Fruit fly (Drosophila melanogaster) whole organism, embryonic: ENCODE data around the gene Actn.

ENCODE experiments used
- Adf1 ChIP-seq: fragments of 200-800 bp; sonication (Bioruptor generic); IDR thresholded peaks from 2 replicates; pipeline ENCODE4 v1.3.6; 2022; ENCODE audit warnings: missing biosample characterization, missing genetic modification characterization
- Asciz ChIP-seq: fragments of 200-800 bp; sonication (Bioruptor generic); optimal IDR thresholded peaks from 2 replicates; lab custom pipeline; 2017; ENCODE audit warnings: missing biosample characterization, mild to moderate bottlenecking, missing genetic modification characterization, missing genetic modification reagents
- Atf3 ChIP-seq: fragments of 200-800 bp; sonication (Bioruptor generic); optimal IDR thresholded peaks from 3 replicates; lab custom pipeline; 2016; ENCODE audit warnings: missing biosample characterization, missing genetic modification characterization
- Atf6 ChIP-seq: fragments of 200-800 bp; sonication (Bioruptor generic); IDR thresholded peaks from 2 replicates; pipeline ENCODE4 v1.3.6; 2022; ENCODE audit warnings: missing biosample characterization, missing genetic modification characterization
- Bgb ChIP-seq: fragments of 200-800 bp; sonication (Bioruptor generic); IDR thresholded peaks from 2 replicates; pipeline ENCODE4 v1.3.6; 2022; ENCODE audit warnings: missing biosample characterization, missing genetic modification characterization; ENCODE audit not compliant: partially characterized antibody
- CG10565 ChIP-seq: fragments of 200-800 bp; sonication (Bioruptor generic); optimal IDR thresholded peaks from 3 replicates; lab custom pipeline; 2016; ENCODE audit warnings: missing biosample characterization, mild to moderate bottlenecking, missing genetic modification characterization
- CG10979 ChIP-seq: fragments of 200-800 bp; sonication (Bioruptor generic); optimal IDR thresholded peaks from 2 replicates; lab custom pipeline; 2018; ENCODE audit warnings: missing biosample characterization, mild to moderate bottlenecking, missing genetic modification characterization, moderate library complexity
- CG12769 ChIP-seq: fragments of 200-800 bp; sonication (Bioruptor generic); optimal IDR thresholded peaks from 2 replicates; lab custom pipeline; 2019; ENCODE audit warnings: missing biosample characterization, mild to moderate bottlenecking, missing genetic modification characterization, moderate library complexity
- CG12942 ChIP-seq: fragments of 200-800 bp; sonication (Bioruptor generic); optimal IDR thresholded peaks from 3 replicates; lab custom pipeline; 2016; ENCODE audit warnings: missing biosample characterization, missing genetic modification characterization
- CG14014 ChIP-seq: fragments of 200-800 bp; sonication (Bioruptor generic); IDR thresholded peaks from 2 replicates; pipeline ENCODE4 v1.3.6; 2022; ENCODE audit warnings: missing biosample characterization, missing genetic modification characterization
- CG17328 ChIP-seq: fragments of 200-800 bp; sonication (Bioruptor generic); IDR thresholded peaks from 2 replicates; pipeline ENCODE4 v1.3.6; 2022; ENCODE audit warnings: missing biosample characterization, missing genetic modification characterization
- CG17361 ChIP-seq: fragments of 200-800 bp; sonication (Bioruptor generic); IDR thresholded peaks from 3 replicates; pipeline ENCODE4 v1.3.6; 2022; ENCODE audit warnings: missing biosample characterization, missing genetic modification characterization
- CG18619 ChIP-seq: fragments of 200-800 bp; sonication (Bioruptor generic); optimal IDR thresholded peaks from 3 replicates; lab custom pipeline; 2017; ENCODE audit warnings: missing biosample characterization, mild to moderate bottlenecking, missing genetic modification characterization
- CG30403 ChIP-seq: fragments of 200-800 bp; sonication (Bioruptor generic); optimal IDR thresholded peaks from 3 replicates; lab custom pipeline; 2016; ENCODE audit warnings: missing biosample characterization, missing genetic modification characterization
- CG3407 ChIP-seq: fragments of 200-800 bp; sonication (Bioruptor generic); optimal IDR thresholded peaks from 2 replicates; lab custom pipeline; 2018; ENCODE audit warnings: missing biosample characterization, mild to moderate bottlenecking, missing genetic modification characterization
- CG3995 ChIP-seq: fragments of 200-800 bp; sonication (Bioruptor generic); optimal IDR thresholded peaks from 3 replicates; lab custom pipeline; 2016; ENCODE audit warnings: missing biosample characterization, missing genetic modification characterization
- CG4424 ChIP-seq: fragments of 200-800 bp; sonication (Bioruptor generic); optimal IDR thresholded peaks from 3 replicates; lab custom pipeline; 2016; ENCODE audit warnings: missing biosample characterization, missing genetic modification characterization
- CG6272 ChIP-seq: fragments of 200-800 bp; sonication (Bioruptor generic); IDR thresholded peaks from 2 replicates; pipeline ENCODE4 v1.3.6; 2022; ENCODE audit warnings: missing biosample characterization, missing genetic modification characterization
- CG7372 ChIP-seq: fragments of 200-800 bp; sonication (Bioruptor generic); IDR thresholded peaks from 2 replicates; pipeline ENCODE4 v1.3.6; 2022; ENCODE audit warnings: missing biosample characterization, missing genetic modification characterization
- CG9932 ChIP-seq: fragments of 200-800 bp; sonication (Bioruptor generic); IDR thresholded peaks from 2 replicates; pipeline ENCODE4 v1.3.6; 2022; ENCODE audit warnings: missing biosample characterization, missing genetic modification characterization
- D19B ChIP-seq: fragments of 200-800 bp; sonication (Bioruptor generic); optimal IDR thresholded peaks from 2 replicates; lab custom pipeline; 2017; ENCODE audit warnings: missing biosample characterization, mild to moderate bottlenecking, missing genetic modification characterization
- Dip2 ChIP-seq: fragments of 200-800 bp; sonication (Bioruptor generic); IDR thresholded peaks from 2 replicates; pipeline ENCODE4 v1.3.6; 2022; ENCODE audit warnings: missing biosample characterization, missing genetic modification characterization
- Doc2 ChIP-seq: fragments of 200-800 bp; sonication (Bioruptor generic); IDR thresholded peaks from 2 replicates; pipeline ENCODE4 v1.3.6; 2022; ENCODE audit warnings: missing biosample characterization, missing genetic modification characterization
- Drgx ChIP-seq: fragments of 200-800 bp; sonication (Bioruptor generic); IDR thresholded peaks from 2 replicates; pipeline ENCODE4 v1.3.6; 2022; ENCODE audit warnings: missing biosample characterization, missing genetic modification characterization
- H15 ChIP-seq: fragments of 200-800 bp; sonication (Bioruptor generic); IDR thresholded peaks from 3 replicates; pipeline ENCODE4 v1.3.6; 2022; ENCODE audit warnings: missing biosample characterization, missing genetic modification characterization
- HmgZ ChIP-seq: fragments of 200-800 bp; sonication (Bioruptor generic); optimal IDR thresholded peaks from 2 replicates; lab custom pipeline; 2018; ENCODE audit warnings: missing biosample characterization, mild to moderate bottlenecking, missing genetic modification characterization
- Hr39 ChIP-seq: fragments of >200 bp; optimal IDR thresholded peaks from 2 replicates; lab custom pipeline; 2017
- Lhr ChIP-seq: fragments of 200-800 bp; sonication (Bioruptor generic); optimal IDR thresholded peaks from 3 replicates; lab custom pipeline; 2017; ENCODE audit warnings: mild to moderate bottlenecking, missing biosample characterization, missing genetic modification reagents, missing genetic modification characterization
- Meics ChIP-seq: fragments of 200-800 bp; sonication (Bioruptor generic); optimal IDR thresholded peaks from 2 replicates; lab custom pipeline; 2017; ENCODE audit warnings: missing biosample characterization, mild to moderate bottlenecking, missing genetic modification characterization
- Myb ChIP-seq: fragments of 200-800 bp; sonication (Bioruptor generic); optimal IDR thresholded peaks from 2 replicates; lab custom pipeline; 2016; ENCODE audit warnings: missing biosample characterization, missing genetic modification characterization
- Optix ChIP-seq: fragments of 200-800 bp; sonication (Bioruptor generic); IDR thresholded peaks from 3 replicates; pipeline ENCODE4 v1.3.6; 2022; ENCODE audit warnings: missing biosample characterization, missing genetic modification characterization
- Rfx ChIP-seq: fragments of 200-800 bp; sonication (Bioruptor generic); IDR thresholded peaks from 2 replicates; pipeline ENCODE4 v1.3.6; 2022; ENCODE audit warnings: missing biosample characterization, missing genetic modification characterization
- Stat92E ChIP-seq, 3 experiments: fragments of >200 bp in 2 of 3; fragments of 200-800 bp in 1 of 3; sonication (Bioruptor generic) in 1 of 3; optimal IDR thresholded peaks; 2 replicates each; lab custom pipeline; 2017 to 2019; ENCODE audit warnings: missing biosample characterization in 3 of 3, missing genetic modification characterization in 3 of 3, mild to moderate bottlenecking in 1 of 3, moderate library complexity in 1 of 3
- az2 ChIP-seq: fragments of 200-800 bp; sonication (Bioruptor generic); optimal IDR thresholded peaks from 3 replicates; lab custom pipeline; 2016; ENCODE audit warnings: missing biosample characterization, missing genetic modification characterization
- bab2 ChIP-seq: fragments of 200-800 bp; sonication (Bioruptor generic); optimal IDR thresholded peaks from 2 replicates; lab custom pipeline; 2016; ENCODE audit warnings: missing biosample characterization, missing genetic modification characterization
- fu2 ChIP-seq: fragments of 200-800 bp; sonication (Bioruptor generic); optimal IDR thresholded peaks from 2 replicates; lab custom pipeline; 2016; ENCODE audit warnings: missing biosample characterization, missing genetic modification characterization
- gsb-n ChIP-seq: fragments of 200-800 bp; sonication (Bioruptor generic); optimal IDR thresholded peaks from 3 replicates; lab custom pipeline; 2018; ENCODE audit warnings: missing biosample characterization, mild to moderate bottlenecking, missing genetic modification characterization
- klu ChIP-seq: fragments of 200-800 bp; sonication (Bioruptor generic); IDR thresholded peaks from 2 replicates; pipeline ENCODE4 v1.3.6; 2022; ENCODE audit warnings: missing biosample characterization, missing genetic modification characterization
- luna ChIP-seq: fragments of 200-800 bp; sonication (Bioruptor generic); optimal IDR thresholded peaks from 2 replicates; lab custom pipeline; 2016; ENCODE audit warnings: missing biosample characterization, missing genetic modification characterization
- nerfin-1 ChIP-seq: fragments of 200-800 bp; sonication (Bioruptor generic); optimal IDR thresholded peaks from 3 replicates; lab custom pipeline; 2019; ENCODE audit warnings: missing biosample characterization, mild to moderate bottlenecking, missing genetic modification characterization, moderate library complexity
- nom ChIP-seq: fragments of 200-800 bp; sonication (Bioruptor generic); optimal IDR thresholded peaks from 2 replicates; lab custom pipeline; 2017; ENCODE audit warnings: missing biosample characterization, missing genetic modification characterization, mild to moderate bottlenecking, moderate library complexity, missing genetic modification reagents
- otp ChIP-seq: fragments of 200-800 bp; sonication (Bioruptor generic); IDR thresholded peaks from 3 replicates; pipeline ENCODE4, ENCODE4 v1.3.6; 2022; ENCODE audit warnings: missing biosample characterization, missing genetic modification characterization
- p53 ChIP-seq: fragments of 200-800 bp; sonication (Bioruptor generic); optimal IDR thresholded peaks from 2 replicates; lab custom pipeline; 2016; ENCODE audit warnings: missing biosample characterization, missing genetic modification characterization
- sc ChIP-seq, 3 experiments: fragments of >200 bp in 2 of 3; fragments of 200-800 bp in 1 of 3; sonication (Bioruptor generic) in 1 of 3; optimal IDR thresholded peaks; 2 replicates in 2 of 3; 3 replicates in 1 of 3; lab custom pipeline; 2017; ENCODE audit warnings: mild to moderate bottlenecking in 1 of 3, missing biosample characterization in 1 of 3, missing genetic modification characterization in 1 of 3, missing genetic modification reagents in 1 of 3
- sisA ChIP-seq: fragments of 200-800 bp; sonication (Bioruptor generic); IDR thresholded peaks from 2 replicates; pipeline ENCODE4 v1.3.6; 2022; ENCODE audit warnings: missing biosample characterization, missing genetic modification characterization
- tap ChIP-seq: fragments of 200-800 bp; optimal IDR thresholded peaks from 3 replicates; lab custom pipeline; 2019; ENCODE audit warnings: missing biosample characterization, mild to moderate bottlenecking, missing genetic modification characterization, moderate library complexity
- toy ChIP-seq: fragments of 200-800 bp; sonication (Bioruptor generic); IDR thresholded peaks from 2 replicates; pipeline ENCODE4 v1.3.6; 2022; ENCODE audit warnings: missing biosample characterization, missing genetic modification characterization
- ttk ChIP-seq: fragments of 200-800 bp; sonication (Bioruptor generic); IDR thresholded peaks from 2 replicates; pipeline ENCODE4 v2.1.2; 2022; ENCODE audit warnings: missing biosample characterization, missing genetic modification characterization
- vnd ChIP-seq: fragments of 200-800 bp; sonication (Bioruptor generic); IDR thresholded peaks from 3 replicates; pipeline ENCODE4 v1.3.6; 2022; ENCODE audit warnings: missing biosample characterization, missing genetic modification characterization; ENCODE audit not compliant: partially characterized antibody
- yki ChIP-seq: fragments of >200 bp; optimal IDR thresholded peaks from 3 replicates; lab custom pipeline; 2018
- zfh2 ChIP-seq: fragments of 200-800 bp; sonication (Bioruptor generic); optimal IDR thresholded peaks from 2 replicates; lab custom pipeline; 2016; ENCODE audit warnings: missing biosample characterization, missing genetic modification characterization

Gene Actn

DNA sequence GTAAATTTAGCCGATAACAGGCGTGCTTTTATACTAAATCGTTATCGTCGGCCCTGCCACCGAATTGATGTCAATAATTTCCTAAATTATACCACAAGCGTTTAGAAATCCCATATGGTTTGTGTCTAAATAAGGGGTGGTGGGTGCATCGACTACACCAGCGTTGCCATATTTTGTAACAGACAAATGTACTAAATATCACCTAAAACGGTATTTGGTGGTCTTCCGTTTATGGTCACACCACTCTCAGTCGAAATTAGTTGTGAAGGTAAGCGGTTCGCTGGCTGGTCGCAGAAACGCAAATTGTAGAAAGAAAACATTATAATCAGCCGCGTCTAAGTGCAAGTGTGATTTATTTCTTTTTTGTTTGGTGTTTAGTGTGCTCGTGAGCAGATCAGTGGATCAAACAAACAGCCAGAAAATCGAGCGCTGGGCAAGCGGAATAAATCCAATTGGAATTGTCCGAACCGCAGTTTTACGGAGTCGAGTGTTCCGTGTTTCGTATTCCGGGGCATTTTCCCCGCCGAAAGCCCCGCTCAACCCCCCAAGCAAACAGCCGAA lies 38.3 kb upstream of the Actn start, which contains the start of the genes CG16903 and Unc-76 (continued):
- peak; percentile 98 for TF ChIP-seq Lhr
- TF ChIP-seq Hr39 (lab: Kevin White, UChicago) = no peak
- peak in 1 of 3 experiments; percentile 87 for TF ChIP-seq Stat92E (GFP tag; optimal IDR thresholded peaks at IDR 0.05; lab: Kevin White, UChicago)
- TF ChIP-seq Dip2 (GFP tag; lab: Robert Waterston, UW) = no peak
- peak; percentile 82 for TF ChIP-seq HmgZ (tag; lab: Kevin White, UChicago)
- no peak for TF ChIP-seq Doc2 (GFP tag; lab: Robert Waterston, UW)
- TF ChIP-seq sisA (GFP tag; lab: Robert Waterston, UW) = no peak
- TF ChIP-seq Optix (GFP tag; lab: Robert Waterston, UW) = no peak
- no peak for TF ChIP-seq az2 (GFP tag; lab: Kevin White, UChicago)
- peak; percentile 56; the same call in 1 of the 2 replicates for TF ChIP-seq Bgb
- TF ChIP-seq nerfin-1 (tag; lab: Kevin White, UChicago) = peak; percentile 47
- no peak for TF ChIP-seq zfh2
- peak; percentile 2 for TF ChIP-seq bab2 (GFP tag; lab: Kevin White, UChicago)
- no peak for TF ChIP-seq CG18619 (GFP tag; lab: Kevin White, UChicago)
- no peak for TF ChIP-seq otp (GFP tag; lab: Robert Waterston, UW)
- no peak for TF ChIP-seq CG4424
- peak; percentile 69 for TF ChIP-seq nom (GFP tag; lab: Kevin White, UChicago)
- no peak for TF ChIP-seq vnd (GFP tag; lab: Robert Waterston, UW)
- TF ChIP-seq D19B (GFP tag; lab: Kevin White, UChicago) = no peak
- peak; percentile 24; the same call in 1 of the 2 replicates for TF ChIP-seq Atf6
- TF ChIP-seq luna (GFP tag; lab: Kevin White, UChicago) = no peak
- no peak for TF ChIP-seq klu (GFP tag; lab: Robert Waterston, UW)
- TF ChIP-seq ttk = peak; percentile 22; the same call in 1 of the 2 replicates
- no peak for TF ChIP-seq CG17328
- TF ChIP-seq tap (tag; lab: Kevin White, UChicago) = peak; percentile 28
- TF ChIP-seq CG10979 (tag; lab: Kevin White, UChicago) = peak; percentile 18
- TF ChIP-seq CG3995 (GFP tag; lab: Kevin White, UChicago) = peak; percentile 32
- no peak; the same call in 1 of the 2 replicates for TF ChIP-seq Adf1 (GFP tag; lab: Robert Waterston, UW)
- peak; percentile 14 for TF ChIP-seq CG30403
- TF ChIP-seq Myb (GFP tag; lab: Kevin White, UChicago) = peak; percentile 82
- TF ChIP-seq p53 = peak; percentile 66
- TF ChIP-seq CG3407 (GFP tag; lab: Kevin White, UChicago) = no peak
- no peak for TF ChIP-seq toy (GFP tag; lab: Robert Waterston, UW)
- no peak for TF ChIP-seq CG6272
- TF ChIP-seq CG10565 (GFP tag; lab: Kevin White, UChicago) = no peak
- no peak for TF ChIP-seq Drgx (GFP tag; lab: Robert Waterston, UW)
- peak; percentile 6 for TF ChIP-seq fu2
- peak; percentile 72 for TF ChIP-seq gsb-n (tag; lab: Kevin White, UChicago)
- TF ChIP-seq CG9932 (GFP tag; lab: Robert Waterston, UW) = peak; percentile 37; the same call in 1 of the 2 replicates
- TF ChIP-seq CG7372 (GFP tag; lab: Robert Waterston, UW) = no peak
- no peak for TF ChIP-seq H15 (GFP tag; lab: Robert Waterston, UW)
- no peak for TF ChIP-seq yki (lab: Kevin White, UChicago)
- peak; percentile 31; the same call in 1 of the 3 replicates for TF ChIP-seq CG17361
- peak; percentile 34 for TF ChIP-seq Meics
- no peak for TF ChIP-seq CG12942 (GFP tag; lab: Kevin White, UChicago)
- peak; percentile 4 for TF ChIP-seq Asciz (GFP tag; lab: Kevin White, UChicago)
- TF ChIP-seq CG12769 (tag; lab: Kevin White, UChicago) = peak; percentile 78
- TF ChIP-seq Atf3 (GFP tag; lab: Kevin White, UChicago) = no peak
- peak; percentile 18; the same call in 1 of the 2 replicates for TF ChIP-seq CG14014
- TF ChIP-seq sc (optimal IDR thresholded peaks at IDR 0.05; lab: Kevin White, UChicago) = no peak
- TF ChIP-seq sc (GFP tag; optimal IDR thresholded peaks at IDR 0.05; lab: Kevin White, UChicago) = no peak
- peak; percentile 47 for TF ChIP-seq Rfx (GFP tag; lab: Robert Waterston, UW)
